Fruit fly (Drosophila melanogaster) whole organism, prepupa: ENCODE data around the gene Nha2.
A peak's percentile ranks its signal among the peaks of the same experiment; 100 is the strongest.

Experiments used
- Blimp-1 ChIP-seq: fragments of 200-800 bp; sonication (Bioruptor generic); optimal IDR thresholded peaks from 3 replicates; lab custom pipeline; 2017; ENCODE audit warnings: missing biosample characterization, missing genetic modification characterization, mild to moderate bottlenecking, moderate library complexity, missing genetic modification reagents
- CG15336 ChIP-seq: fragments of 200-800 bp; sonication (Bioruptor generic); IDR thresholded peaks from 2 replicates; pipeline ENCODE4 v1.3.6; 2022; ENCODE audit warnings: missing biosample characterization, missing genetic modification characterization
- CG3919 ChIP-seq: fragments of 200-800 bp; sonication (Bioruptor generic); optimal IDR thresholded peaks from 3 replicates; lab custom pipeline; 2016; ENCODE audit warnings: missing biosample characterization, missing genetic modification characterization
- CG8119 ChIP-seq: fragments of 200-800 bp; sonication (Bioruptor generic); IDR thresholded peaks from 3 replicates; pipeline ENCODE4 v1.3.6; 2022; ENCODE audit warnings: missing biosample characterization, missing genetic modification characterization
- Eip75B ChIP-seq: fragments of 200-800 bp; sonication (Bioruptor generic); optimal IDR thresholded peaks from 3 replicates; lab custom pipeline; 2016; ENCODE audit warnings: missing biosample characterization, missing genetic modification characterization
- Eip93F ChIP-seq: fragments of 200-800 bp; sonication (Bioruptor generic); optimal IDR thresholded peaks from 2 replicates; lab custom pipeline; 2016; ENCODE audit warnings: missing biosample characterization, mild to moderate bottlenecking, missing genetic modification characterization
- Gug ChIP-seq: fragments of 200-800 bp; sonication (Bioruptor generic); IDR thresholded peaks from 2 replicates; pipeline ENCODE4 v1.3.6; 2022; ENCODE audit warnings: missing biosample characterization, missing genetic modification characterization
- Hr38 ChIP-seq: sonication (Bioruptor generic); optimal IDR thresholded peaks from 2 replicates; lab custom pipeline; 2016; ENCODE audit warnings: missing biosample characterization, missing genetic modification characterization
- net ChIP-seq: fragments of 200-800 bp; sonication (Bioruptor generic); optimal IDR thresholded peaks from 3 replicates; lab custom pipeline; 2016; ENCODE audit warnings: missing biosample characterization, missing genetic modification characterization
- spab ChIP-seq: fragments of 200-800 bp; sonication (Bioruptor generic); optimal IDR thresholded peaks from 2 replicates; lab custom pipeline; 2017; ENCODE audit warnings: missing biosample characterization, mild to moderate bottlenecking, missing genetic modification characterization, missing genetic modification reagents

dm6 chr3R:23004161-23004560, 5.8 kb upstream of the Nha2 start:
- TF ChIP-seq Eip93F = no peak
- no peak for TF ChIP-seq CG15336 (GFP tag; lab: Robert Waterston, UW)
- no peak for TF ChIP-seq Blimp-1 (GFP tag; lab: Kevin White, UChicago)
- TF ChIP-seq Hr38 = no peak
- TF ChIP-seq Eip75B = no peak
- no peak for TF ChIP-seq CG8119 (GFP tag; lab: Robert Waterston, UW)
- TF ChIP-seq Gug = no peak
- TF ChIP-seq net (GFP tag; lab: Kevin White, UChicago) = peak; percentile 32
- no peak for TF ChIP-seq CG3919 (GFP tag; lab: Kevin White, UChicago)
- TF ChIP-seq spab = no peak
